Worm (Caenorhabditis elegans) whole organism, midembryonic: ENCODE measurements around the gene eif-3.B.

Experiments
- T22C8.4 ChIP-seq: fragments of 200-800 bp; sonication (Bioruptor generic); IDR thresholded peaks from 2 replicates; pipeline ENCODE4 v1.3.6; 2022; ENCODE audit warnings: missing genetic modification characterization, missing compliant biosample characterization
- cog-1 ChIP-seq: sonication (generic microtip); optimal IDR thresholded peaks from 2 replicates; lab custom pipeline; 2016; ENCODE audit warnings: missing genetic modification characterization, missing compliant biosample characterization
- flt-1 ChIP-seq: fragments of 200-800 bp; sonication (Bioruptor generic); IDR thresholded peaks from 2 replicates; pipeline ENCODE4 v1.3.6; 2022; ENCODE audit warnings: missing genetic modification characterization, missing compliant biosample characterization
- klf-2 ChIP-seq: fragments of 200-800 bp; sonication (Bioruptor generic); conservative IDR thresholded peaks from 2 replicates; pipeline ENCODE4 v1.3.6; 2022; ENCODE audit warnings: missing genetic modification reagents, missing genetic modification characterization, missing compliant biosample characterization
- med-1 ChIP-seq: sonication (generic microtip); optimal IDR thresholded peaks from 2 replicates; lab custom pipeline; 2017; ENCODE audit warnings: missing genetic modification characterization, mild to moderate bottlenecking, missing compliant biosample characterization, antibody characterized with exemption, missing genetic modification reagents; ENCODE audit not compliant: insufficient read depth
- ref-1 ChIP-seq: fragments of 200-800 bp; sonication (Bioruptor generic); conservative IDR thresholded peaks from 2 replicates; pipeline ENCODE4 v1.3.6; 2022; ENCODE audit warnings: missing genetic modification reagents, missing genetic modification characterization, missing compliant biosample characterization
- tab-1 ChIP-seq: fragments of 200-800 bp; sonication (Bioruptor generic); IDR thresholded peaks from 2 replicates; pipeline ENCODE4 v1.3.6; 2022; ENCODE audit warnings: missing genetic modification characterization, missing compliant biosample characterization
- ztf-23 ChIP-seq: fragments of 200-800 bp; sonication (Bioruptor generic); IDR thresholded peaks from 2 replicates; pipeline ENCODE4 v1.3.6; 2022; ENCODE audit warnings: missing genetic modification reagents, missing genetic modification characterization, missing compliant biosample characterization
- ztf-29 ChIP-seq: fragments of 200-800 bp; sonication (Bioruptor generic); IDR thresholded peaks from 2 replicates; pipeline ENCODE4 v1.3.6; 2022; ENCODE audit warnings: missing genetic modification reagents, missing genetic modification characterization, missing compliant biosample characterization

DNA sequence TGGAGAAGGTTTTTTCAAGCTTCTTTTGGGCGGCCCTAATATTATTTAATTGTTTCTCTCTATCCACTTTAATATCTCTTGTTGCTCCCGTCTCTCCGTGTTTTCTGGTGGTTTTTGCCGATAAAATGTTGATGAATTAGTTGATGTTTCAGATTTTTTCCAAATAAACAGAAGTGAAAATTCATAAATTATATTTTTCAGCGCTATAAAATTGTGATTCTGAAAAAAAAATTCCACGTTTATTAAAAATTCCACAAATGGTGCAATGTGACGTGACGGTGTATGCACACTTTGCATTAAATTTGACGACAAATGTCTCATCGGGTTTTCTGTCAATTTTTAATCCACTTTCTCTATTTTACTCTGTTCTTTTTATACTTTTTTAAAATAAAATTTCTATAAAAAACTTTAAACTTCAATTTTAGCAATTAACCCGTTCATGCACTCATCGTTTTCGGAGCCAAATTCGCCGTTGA is 2.9 kb downstream of the eif-3.B start, which contains the start of gene tbc-20:
- TF ChIP-seq ref-1 (GFP tag; lab: Robert Waterston, UW) (no peak), ztf-23 (GFP tag; lab: Robert Waterston, UW) (no peak), flt-1 (GFP tag; lab: Robert Waterston, UW) (no peak), T22C8.4 (no peak), ztf-29 (GFP tag; lab: Robert Waterston, UW) (no peak), med-1 (GFP tag; lab: Kevin White, UChicago) (no peak), tab-1 (GFP tag; lab: Robert Waterston, UW) (no peak), klf-2 (GFP tag; lab: Robert Waterston, UW) (no peak), cog-1 (tag; lab: Kevin White, UChicago) (no peak)
